Fruit fly (Drosophila melanogaster): Measurements from ENCODE around the gene CG12231.

The CG12231 gene

dm6 chrX:19494830-19495610, 36.5 kb downstream of the CG12231 start, which contains the start of the genes ksh, CG14200 and Pfrx (continued):
- TF ChIP-seq Blimp-1 (GFP tag; optimal IDR thresholded peaks at IDR 0.05) = no peak
- TF ChIP-seq tio (GFP tag; optimal IDR thresholded peaks at IDR 0.05) = no peak
- TF ChIP-seq Ptx1 (GFP tag; IDR thresholded peaks at IDR 0.05) = peak; percentile 38; the same call in 1 of the 2 replicates
- no peak for TF ChIP-seq tap (tag; optimal IDR thresholded peaks at IDR 0.05)
- TF ChIP-seq Tbp (GFP tag; optimal IDR thresholded peaks at IDR 0.05) = no peak
- TF ChIP-seq usp (GFP tag; optimal IDR thresholded peaks at IDR 0.05) = no peak
- TF ChIP-seq Neu2 (GFP tag; optimal IDR thresholded peaks at IDR 0.05; ENCODE audit: borderline replicate concordance) = no peak
- TF ChIP-seq Dad (GFP tag; optimal IDR thresholded peaks at IDR 0.05) = no peak
- TF ChIP-seq Max (GFP tag; optimal IDR thresholded peaks at IDR 0.05) = no peak
- no peak for TF ChIP-seq p53 (GFP tag; optimal IDR thresholded peaks at IDR 0.05)
- TF ChIP-seq CG8290 (GFP tag; optimal IDR thresholded peaks at IDR 0.05) = no peak
- no peak for TF ChIP-seq CG8290 (tag; optimal IDR thresholded peaks at IDR 0.05)
- TF ChIP-seq gcm (GFP tag; optimal IDR thresholded peaks at IDR 0.05) = no peak
- TF ChIP-seq D (optimal IDR thresholded peaks at IDR 0.05) = no peak
- TF ChIP-seq D (GFP tag; optimal IDR thresholded peaks at IDR 0.05) = no peak
- no peak for TF ChIP-seq CG11398 (GFP tag; optimal IDR thresholded peaks at IDR 0.05)
- TF ChIP-seq pum (GFP tag; optimal IDR thresholded peaks at IDR 0.05) = no peak
- TF ChIP-seq PHDP (tag; optimal IDR thresholded peaks at IDR 0.05) = no peak
- no peak for TF ChIP-seq bigmax (GFP tag; optimal IDR thresholded peaks at IDR 0.05)
- TF ChIP-seq CG15696 (tag; optimal IDR thresholded peaks at IDR 0.05) = no peak
- TF ChIP-seq Lhr (GFP tag; optimal IDR thresholded peaks at IDR 0.05) = peak; percentile 12
- TF ChIP-seq Ravus (GFP tag; IDR thresholded peaks at IDR 0.05) = no peak
- TF ChIP-seq Aef1 (GFP tag; IDR thresholded peaks at IDR 0.05) = 0 out of 3 replicates have a peak, but pooled peaks have one; percentile 23
- TF ChIP-seq al (GFP tag; IDR thresholded peaks at IDR 0.05) = peak; percentile 20; the same call in 1 of the 2 replicates
- TF ChIP-seq kah (GFP tag; optimal IDR thresholded peaks at IDR 0.05) = no peak
- no peak for TF ChIP-seq CG4820 (GFP tag; optimal IDR thresholded peaks at IDR 0.05)
- TF ChIP-seq NC2α (GFP tag; optimal IDR thresholded peaks at IDR 0.05) = no peak
- TF ChIP-seq Vsx1 (GFP tag; optimal IDR thresholded peaks at IDR 0.05) = no peak
- TF ChIP-seq CG10959 (GFP tag; IDR thresholded peaks at IDR 0.05) = no peak
- no peak for TF ChIP-seq CG14965 (GFP tag; optimal IDR thresholded peaks at IDR 0.05; ENCODE audit: borderline replicate concordance)
- no peak for TF ChIP-seq CG4617 (GFP tag; optimal IDR thresholded peaks at IDR 0.05; ENCODE audit: borderline replicate concordance)
- no peak for TF ChIP-seq jumu (GFP tag; optimal IDR thresholded peaks at IDR 0.05)
- no peak for TF ChIP-seq CG12236 (GFP tag; optimal IDR thresholded peaks at IDR 0.05)
- no peak for TF ChIP-seq CG4730 (GFP tag; IDR thresholded peaks at IDR 0.05)
- TF ChIP-seq CG4424 (GFP tag; optimal IDR thresholded peaks at IDR 0.05) = no peak
- no peak for TF ChIP-seq fd102C (GFP tag; optimal IDR thresholded peaks at IDR 0.05)
- no peak for TF ChIP-seq Drgx (GFP tag; IDR thresholded peaks at IDR 0.05)
- no peak for TF ChIP-seq sc (optimal IDR thresholded peaks at IDR 0.05)
- no peak for TF ChIP-seq sc (GFP tag; optimal IDR thresholded peaks at IDR 0.05)
- no peak for TF ChIP-seq CG4360 (GFP tag; IDR thresholded peaks at IDR 0.05)
- no peak for TF ChIP-seq Sry-β (GFP tag; optimal IDR thresholded peaks at IDR 0.05)
- no peak for TF ChIP-seq ase (GFP tag; IDR thresholded peaks at IDR 0.05)
- no peak for TF ChIP-seq dmrt99B (tag; optimal IDR thresholded peaks at IDR 0.05)
- no peak for TF ChIP-seq CG18599 (GFP tag; optimal IDR thresholded peaks at IDR 0.05)
- no peak for TF ChIP-seq wek (GFP tag; optimal IDR thresholded peaks at IDR 0.05)
- no peak for TF ChIP-seq CG6654 (GFP tag; optimal IDR thresholded peaks at IDR 0.05)
- TF ChIP-seq CG17568 (GFP tag; optimal IDR thresholded peaks at IDR 0.05) = no peak
- no peak for TF ChIP-seq corto (GFP tag; optimal IDR thresholded peaks at IDR 0.05)
- TF ChIP-seq Ssrp (tag; optimal IDR thresholded peaks at IDR 0.05) = no peak
- no peak for TF ChIP-seq CG1832 (GFP tag; optimal IDR thresholded peaks at IDR 0.05)
- no peak for TF ChIP-seq kay (GFP tag; optimal IDR thresholded peaks at IDR 0.05)
